Fruit fly (Drosophila melanogaster) whole organism, embryonic: ENCODE measurements around the gene Glut1.

Source experiments
- Ada2b ChIP-seq: fragments of 200-800 bp; sonication (Bioruptor generic); IDR thresholded peaks from 2 replicates; pipeline ENCODE4 v1.3.6; 2022; ENCODE audit warnings: missing biosample characterization, missing genetic modification characterization
- Aef1 ChIP-seq: fragments of 200-800 bp; sonication (Bioruptor generic); IDR thresholded peaks from 3 replicates; pipeline ENCODE4 v1.3.6; 2022; ENCODE audit warnings: missing biosample characterization, missing genetic modification characterization
- CG13123 ChIP-seq: fragments of 200-800 bp; sonication (Bioruptor generic); optimal IDR thresholded peaks from 2 replicates; lab custom pipeline; 2016; ENCODE audit warnings: missing biosample characterization, missing genetic modification characterization
- CG17829 ChIP-seq: fragments of 200-800 bp; optimal IDR thresholded peaks from 2 replicates; lab custom pipeline; 2019; ENCODE audit warnings: missing biosample characterization, mild to moderate bottlenecking, missing genetic modification characterization, moderate library complexity
- CG2120 ChIP-seq: fragments of 200-800 bp; sonication (Bioruptor generic); optimal IDR thresholded peaks from 3 replicates; lab custom pipeline; 2016; ENCODE audit warnings: missing biosample characterization, missing genetic modification characterization
- CG31224 ChIP-seq: fragments of 200-800 bp; sonication (Bioruptor generic); IDR thresholded peaks from 2 replicates; pipeline ENCODE4 v1.3.6; 2022; ENCODE audit warnings: missing biosample characterization, missing genetic modification characterization
- CG32772 ChIP-seq: fragments of 200-800 bp; sonication (Bioruptor generic); IDR thresholded peaks from 2 replicates; pipeline ENCODE4 v1.3.6; 2022; ENCODE audit warnings: missing biosample characterization, missing genetic modification characterization
- CG33557 ChIP-seq: fragments of 200-800 bp; sonication (Bioruptor generic); optimal IDR thresholded peaks from 2 replicates; lab custom pipeline; 2019; ENCODE audit warnings: missing biosample characterization, mild to moderate bottlenecking, missing genetic modification characterization, moderate library complexity
- CG3995 ChIP-seq: fragments of 200-800 bp; sonication (Bioruptor generic); optimal IDR thresholded peaks from 3 replicates; lab custom pipeline; 2016; ENCODE audit warnings: missing biosample characterization, missing genetic modification characterization
- CG4404 ChIP-seq: fragments of 200-800 bp; sonication (Bioruptor generic); IDR thresholded peaks from 2 replicates; pipeline ENCODE4 v1.3.6; 2022; ENCODE audit warnings: missing biosample characterization, missing genetic modification characterization
- CG4854 ChIP-seq: fragments of 200-800 bp; sonication (Bioruptor generic); optimal IDR thresholded peaks from 2 replicates; lab custom pipeline; 2016; ENCODE audit warnings: missing biosample characterization, missing genetic modification characterization, inconsistent platforms
- CG6813 ChIP-seq: fragments of 200-800 bp; sonication (Bioruptor generic); optimal IDR thresholded peaks from 2 replicates; lab custom pipeline; 2017; ENCODE audit warnings: missing biosample characterization, missing genetic modification characterization, mild to moderate bottlenecking, moderate library complexity, missing genetic modification reagents
- CG7372 ChIP-seq: fragments of 200-800 bp; sonication (Bioruptor generic); IDR thresholded peaks from 2 replicates; pipeline ENCODE4 v1.3.6; 2022; ENCODE audit warnings: missing biosample characterization, missing genetic modification characterization
- CG8281 ChIP-seq: fragments of 200-800 bp; sonication (Bioruptor generic); optimal IDR thresholded peaks from 2 replicates; lab custom pipeline; 2018; ENCODE audit warnings: missing biosample characterization, mild to moderate bottlenecking, missing genetic modification characterization, moderate library complexity
- CG9797 ChIP-seq: fragments of 200-800 bp; sonication (Bioruptor generic); optimal IDR thresholded peaks from 3 replicates; lab custom pipeline; 2018; ENCODE audit warnings: missing biosample characterization, mild to moderate bottlenecking, missing genetic modification characterization
- CrebB ChIP-seq: fragments of 200-800 bp; sonication (Bioruptor generic); optimal IDR thresholded peaks from 3 replicates; lab custom pipeline; 2018; ENCODE audit warnings: missing biosample characterization, mild to moderate bottlenecking, missing genetic modification characterization
- ERR ChIP-seq: fragments of 200-800 bp; sonication (Bioruptor generic); optimal IDR thresholded peaks from 2 replicates; lab custom pipeline; 2016; ENCODE audit warnings: missing biosample characterization, missing genetic modification characterization
- Ets65A ChIP-seq: fragments of 200-800 bp; sonication (Bioruptor generic); peaks from one replicate; lab custom pipeline; 2016; ENCODE audit warnings: missing biosample characterization, missing genetic modification characterization
- HmgZ ChIP-seq: fragments of 200-800 bp; sonication (Bioruptor generic); optimal IDR thresholded peaks from 2 replicates; lab custom pipeline; 2018; ENCODE audit warnings: missing biosample characterization, mild to moderate bottlenecking, missing genetic modification characterization
- Hmr ChIP-seq: fragments of 200-800 bp; sonication (Bioruptor generic); optimal IDR thresholded peaks from 3 replicates; lab custom pipeline; 2017; ENCODE audit warnings: mild to moderate bottlenecking, missing biosample characterization, missing genetic modification reagents, missing genetic modification characterization
- Hmx ChIP-seq: fragments of 200-800 bp; sonication (Bioruptor generic); optimal IDR thresholded peaks from 2 replicates; lab custom pipeline; 2016; ENCODE audit warnings: missing biosample characterization, missing genetic modification characterization
- Meics ChIP-seq: fragments of 200-800 bp; sonication (Bioruptor generic); optimal IDR thresholded peaks from 2 replicates; lab custom pipeline; 2017; ENCODE audit warnings: missing biosample characterization, mild to moderate bottlenecking, missing genetic modification characterization
- Nf-YC ChIP-seq: fragments of 200-800 bp; optimal IDR thresholded peaks from 3 replicates; lab custom pipeline; 2019; ENCODE audit warnings: missing biosample characterization, mild to moderate bottlenecking, missing genetic modification characterization, moderate library complexity
- PHDP ChIP-seq: fragments of 200-800 bp; sonication (Bioruptor generic); optimal IDR thresholded peaks from 3 replicates; lab custom pipeline; 2018; ENCODE audit warnings: missing biosample characterization, mild to moderate bottlenecking, missing genetic modification characterization, moderate library complexity
- Six4 ChIP-seq: fragments of 200-800 bp; sonication (Bioruptor generic); optimal IDR thresholded peaks from 2 replicates; lab custom pipeline; 2016; ENCODE audit warnings: missing biosample characterization, missing genetic modification characterization
- Tbp ChIP-seq: fragments of >200 bp; optimal IDR thresholded peaks from 2 replicates; lab custom pipeline; 2018; ENCODE audit warnings: missing biosample characterization, missing genetic modification characterization
- Xrp1 ChIP-seq: fragments of 200-800 bp; sonication (Bioruptor generic); IDR thresholded peaks from 2 replicates; pipeline ENCODE4 v1.3.6; 2022; ENCODE audit warnings: missing biosample characterization, missing genetic modification characterization
- amos ChIP-seq: fragments of 200-800 bp; sonication (Bioruptor generic); IDR thresholded peaks from 2 replicates; pipeline ENCODE4 v1.3.6; 2022; ENCODE audit warnings: missing biosample characterization, missing genetic modification characterization; ENCODE audit not compliant: partially characterized antibody
- ara ChIP-seq: fragments of 200-800 bp; sonication (Bioruptor generic); IDR thresholded peaks from 2 replicates; pipeline ENCODE4 v1.3.6; 2022; ENCODE audit warnings: missing biosample characterization, missing genetic modification characterization
- bigmax ChIP-seq: fragments of 200-800 bp; sonication (Bioruptor generic); optimal IDR thresholded peaks from 2 replicates; lab custom pipeline; 2018; ENCODE audit warnings: missing biosample characterization, mild to moderate bottlenecking, missing genetic modification characterization
- corto ChIP-seq: fragments of 200-800 bp; sonication (Bioruptor generic); optimal IDR thresholded peaks from 2 replicates; lab custom pipeline; 2016; ENCODE audit warnings: missing biosample characterization, mild to moderate bottlenecking, missing genetic modification characterization, moderate library complexity
- dysf ChIP-seq: fragments of 200-800 bp; sonication (Bioruptor generic); IDR thresholded peaks from 3 replicates; pipeline ENCODE4 v1.3.6; 2022; ENCODE audit warnings: missing biosample characterization, missing genetic modification characterization
- exex ChIP-seq: fragments of 200-800 bp; sonication (Bioruptor generic); optimal IDR thresholded peaks from 4 replicates; lab custom pipeline; 2018; ENCODE audit warnings: missing biosample characterization, mild to moderate bottlenecking, missing genetic modification characterization, moderate library complexity
- gem ChIP-seq: fragments of 200-800 bp; sonication (Bioruptor generic); optimal IDR thresholded peaks from 2 replicates; lab custom pipeline; 2019; ENCODE audit warnings: missing biosample characterization, mild to moderate bottlenecking, missing genetic modification characterization, moderate library complexity
- gsb-n ChIP-seq: fragments of 200-800 bp; sonication (Bioruptor generic); optimal IDR thresholded peaks from 3 replicates; lab custom pipeline; 2018; ENCODE audit warnings: missing biosample characterization, mild to moderate bottlenecking, missing genetic modification characterization
- h ChIP-seq: fragments of >200 bp; optimal IDR thresholded peaks from 2 replicates; lab custom pipeline; 2017
- hb ChIP-seq: fragments of 200-800 bp; sonication (Bioruptor generic); IDR thresholded peaks from 3 replicates; pipeline ENCODE4 v1.3.6; 2022; ENCODE audit warnings: missing biosample characterization, missing genetic modification characterization; ENCODE audit not compliant: partially characterized antibody
- mirr ChIP-seq: fragments of 200-800 bp; sonication (Bioruptor generic); optimal IDR thresholded peaks from 3 replicates; lab custom pipeline; 2018; ENCODE audit warnings: missing biosample characterization, mild to moderate bottlenecking, missing genetic modification characterization
- nom ChIP-seq: fragments of 200-800 bp; sonication (Bioruptor generic); optimal IDR thresholded peaks from 2 replicates; lab custom pipeline; 2017; ENCODE audit warnings: missing biosample characterization, missing genetic modification characterization, mild to moderate bottlenecking, moderate library complexity, missing genetic modification reagents
- onecut ChIP-seq: fragments of 200-800 bp; sonication (Bioruptor generic); IDR thresholded peaks from 2 replicates; pipeline ENCODE4 v1.3.6; 2022; ENCODE audit warnings: missing biosample characterization, missing genetic modification characterization
- pan ChIP-seq, 4 experiments: fragments of >200 bp in 3 of 4; fragments of 200-800 bp in 1 of 4; sonication (Bioruptor generic) in 1 of 4; optimal IDR thresholded peaks in 3 of 4; IDR thresholded peaks in 1 of 4; 2 replicates each; pipeline versions ENCODE4 v1.3.6 to Lab custom; 2017 to 2022; ENCODE audit warnings: missing biosample characterization in 2 of 4, missing genetic modification characterization in 2 of 4, mixed read lengths in 1 of 4
- pnt ChIP-seq: fragments of 200-800 bp; sonication (Bioruptor generic); optimal IDR thresholded peaks from 3 replicates; lab custom pipeline; 2016; ENCODE audit warnings: missing biosample characterization, missing genetic modification characterization
- shn ChIP-seq: fragments of 200-800 bp; sonication (Bioruptor generic); optimal IDR thresholded peaks from 3 replicates; lab custom pipeline; 2016; ENCODE audit warnings: missing biosample characterization, missing genetic modification characterization
- stwl ChIP-seq: fragments of 200-800 bp; sonication (Bioruptor generic); optimal IDR thresholded peaks from 3 replicates; lab custom pipeline; 2018; ENCODE audit warnings: missing biosample characterization, mild to moderate bottlenecking, missing genetic modification characterization, moderate library complexity

The Glut1 gene

dm6 chr3L:1034887-1035260, 121.0 kb downstream of the Glut1 start (continued):
- peak; percentile 22 for TF ChIP-seq CG33557 (GFP tag; lab: Kevin White, UChicago)
- TF ChIP-seq CG17829 (tag; lab: Kevin White, UChicago): peak; percentile 46
- peak; percentile 66 for TF ChIP-seq amos (GFP tag; lab: Robert Waterston, UW)
- no peak for TF ChIP-seq gsb-n (tag; lab: Kevin White, UChicago)
- TF ChIP-seq CG7372 (GFP tag; lab: Robert Waterston, UW): 0 out of 2 replicates have a peak, but pooled peaks have one; percentile 24
- no peak; the same call in 2 of the 3 replicates for TF ChIP-seq Aef1 (GFP tag; lab: Robert Waterston, UW)
- peak; percentile 14 for TF ChIP-seq exex (tag; lab: Kevin White, UChicago)
- peak; percentile 11 for TF ChIP-seq gem (tag; lab: Kevin White, UChicago)
- peak; percentile 69 for TF ChIP-seq Hmr (GFP tag; lab: Kevin White, UChicago)
- TF ChIP-seq Xrp1 (GFP tag; lab: Robert Waterston, UW): no peak
- TF ChIP-seq corto (GFP tag; lab: Kevin White, UChicago): no peak
- TF ChIP-seq Nf-YC: peak; percentile 47
- no peak for TF ChIP-seq Ada2b (GFP tag; lab: Robert Waterston, UW)
- no peak for TF ChIP-seq ara (GFP tag; lab: Robert Waterston, UW)
- no peak for TF ChIP-seq Six4 (GFP tag; lab: Kevin White, UChicago)
- peak; percentile 16 for TF ChIP-seq Ets65A (GFP tag; lab: Kevin White, UChicago)
- TF ChIP-seq CG13123 (GFP tag; lab: Kevin White, UChicago): no peak
- TF ChIP-seq mirr (GFP tag; lab: Kevin White, UChicago): peak; percentile 60
- TF ChIP-seq CG4854: no peak
- TF ChIP-seq CG9797 (GFP tag; lab: Kevin White, UChicago): peak; percentile 73
- TF ChIP-seq hb: peak; percentile 87
- TF ChIP-seq onecut (GFP tag; lab: Robert Waterston, UW): 0 out of 2 replicates have a peak, but pooled peaks have one; percentile 41
- TF ChIP-seq HmgZ: no peak
- peak; percentile 38 for TF ChIP-seq nom (GFP tag; lab: Kevin White, UChicago)
- peak; percentile 6 for TF ChIP-seq CG6813 (GFP tag; lab: Kevin White, UChicago)
- TF ChIP-seq ERR (GFP tag; lab: Kevin White, UChicago): no peak
- peak; percentile 37 for TF ChIP-seq CG3995 (GFP tag; lab: Kevin White, UChicago)
- no peak for TF ChIP-seq CG31224 (GFP tag; lab: Robert Waterston, UW)
- TF ChIP-seq bigmax (GFP tag; lab: Kevin White, UChicago): no peak
- TF ChIP-seq CG8281: no peak
- no peak for TF ChIP-seq CG4404 (GFP tag; lab: Robert Waterston, UW)
- no peak for TF ChIP-seq shn (GFP tag; lab: Kevin White, UChicago)
- no peak for TF ChIP-seq CrebB (tag; lab: Kevin White, UChicago)
- no peak for TF ChIP-seq Tbp (GFP tag; lab: Kevin White, UChicago)
- no peak for TF ChIP-seq pnt (GFP tag; lab: Kevin White, UChicago)
- TF ChIP-seq dysf (GFP tag; lab: Robert Waterston, UW): peak; percentile 53; the same call in 1 of the 3 replicates
- TF ChIP-seq Meics (GFP tag; lab: Kevin White, UChicago): peak; percentile 65
- TF ChIP-seq CG2120: no peak
- TF ChIP-seq h (lab: Kevin White, UChicago): no peak
- no peak for TF ChIP-seq pan (optimal IDR thresholded peaks at IDR 0.05; lab: Kevin White, UChicago)
- peak in 1 of 2 experiments; percentile 60 for TF ChIP-seq pan (GFP tag; optimal IDR thresholded peaks at IDR 0.05 in 1 of 2, IDR thresholded peaks at IDR 0.05 in 1 of 2)
- TF ChIP-seq PHDP (tag; lab: Kevin White, UChicago): peak; percentile 39
- 0 out of 2 replicates have a peak, but pooled peaks have one; percentile 5 for TF ChIP-seq CG32772 (GFP tag; lab: Robert Waterston, UW)
- peak; percentile 89 for TF ChIP-seq stwl (tag; lab: Kevin White, UChicago)
- TF ChIP-seq Hmx (GFP tag; lab: Kevin White, UChicago): no peak
